Fruit fly (Drosophila melanogaster): Measurements from ENCODE around the gene Tbc1d15-17.
A peak's percentile ranks its signal among the peaks of the same experiment; 100 is the strongest.

The Tbc1d15-17 gene

DNA sequence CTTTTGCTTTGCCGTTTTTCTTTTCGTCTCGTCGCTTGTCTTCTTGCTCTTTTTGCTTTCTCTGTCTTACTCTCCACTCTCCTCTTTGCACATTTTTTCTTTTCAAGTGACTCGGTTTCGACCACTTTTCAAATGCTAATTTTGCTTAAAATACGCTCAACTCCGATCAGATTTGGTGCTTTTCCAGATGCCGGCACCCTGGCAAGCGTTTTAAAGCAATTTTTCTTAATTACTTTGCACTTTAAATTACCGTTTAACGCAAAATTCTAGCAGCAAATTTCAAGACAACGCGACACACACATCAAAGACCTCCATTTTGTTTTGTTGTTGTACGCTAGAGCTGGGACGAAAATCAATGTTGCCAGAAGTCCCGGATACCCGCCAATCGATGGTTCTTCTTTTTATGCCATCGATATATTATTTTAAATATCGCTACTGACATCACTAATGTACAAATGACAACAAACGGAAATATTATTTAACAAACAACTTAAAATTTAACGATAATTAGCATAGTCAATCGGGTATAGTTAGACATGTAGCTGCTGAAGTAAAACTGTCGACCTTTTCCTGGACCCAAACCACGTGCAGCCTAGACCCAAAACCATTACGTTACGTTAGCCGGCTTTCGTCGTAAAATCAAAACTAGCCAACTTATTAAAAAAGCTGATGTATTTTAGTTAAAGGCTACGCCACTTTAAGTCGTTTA, 43.7 kb downstream of the Tbc1d15-17 start, which contains the start of gene kis:
kis (minus strand) TSS at position 317 of the 709 bp plus-strand sequence.
- TF ChIP-seq CTCF (optimal IDR thresholded peaks at IDR 0.05), result peak; percentile 29 to 50
- no peak for TF ChIP-seq CG8478 (optimal IDR thresholded peaks at IDR 0.05)

- TF ChIP-seq CTCF (optimal IDR thresholded peaks at IDR 0.05) (peak in 1 of 2 experiments; percentile 21), CG8478 (optimal IDR thresholded peaks at IDR 0.05) (no peak)
These were observed 45.2 kb downstream of the Tbc1d15-17 start, which contains the start of gene Rpp30 for dm6 chr2L:252174-252573. Gene Rpp30, minus strand, starts transcription at chr2L:252373.
